Fruit fly (Drosophila melanogaster) whole organism, embryonic: ENCODE data around the gene CG13002.
A peak's percentile ranks its signal among the peaks of the same experiment; 100 is the strongest.

Experiments
- C15 ChIP-seq: fragments of 200-800 bp; sonication (Bioruptor generic); IDR thresholded peaks from 3 replicates; pipeline ENCODE4 v1.3.6; 2022; ENCODE audit warnings: missing biosample characterization, missing genetic modification characterization
- CG10366 ChIP-seq: fragments of 200-800 bp; sonication (Bioruptor generic); IDR thresholded peaks from 2 replicates; pipeline ENCODE4 v1.3.6; 2022; ENCODE audit warnings: missing biosample characterization, missing genetic modification characterization
- CG12769 ChIP-seq: fragments of 200-800 bp; sonication (Bioruptor generic); optimal IDR thresholded peaks from 2 replicates; lab custom pipeline; 2019; ENCODE audit warnings: missing biosample characterization, mild to moderate bottlenecking, missing genetic modification characterization, moderate library complexity
- CG13775 ChIP-seq: fragments of 200-800 bp; sonication (Bioruptor generic); optimal IDR thresholded peaks from 3 replicates; lab custom pipeline; 2017; ENCODE audit warnings: missing biosample characterization, mild to moderate bottlenecking, missing genetic modification characterization
- CG14441 ChIP-seq: fragments of 200-800 bp; sonication (Bioruptor generic); IDR thresholded peaks from 2 replicates; pipeline ENCODE4 v1.3.6; 2022; ENCODE audit warnings: missing biosample characterization, missing genetic modification characterization
- CG17359 ChIP-seq: fragments of 200-800 bp; sonication (Bioruptor generic); optimal IDR thresholded peaks from 3 replicates; lab custom pipeline; 2018; ENCODE audit warnings: missing biosample characterization, mild to moderate bottlenecking, missing genetic modification characterization, moderate library complexity
- CG17385 ChIP-seq: fragments of 200-800 bp; sonication (Bioruptor generic); optimal IDR thresholded peaks from 3 replicates; lab custom pipeline; 2018; ENCODE audit warnings: missing biosample characterization, mild to moderate bottlenecking, missing genetic modification characterization
- CG2199 ChIP-seq: fragments of 200-800 bp; sonication (Bioruptor generic); IDR thresholded peaks from 3 replicates; pipeline ENCODE4 v1.3.6; 2022; ENCODE audit warnings: missing biosample characterization, missing genetic modification characterization
- CG30431 ChIP-seq: fragments of 200-800 bp; sonication (Bioruptor generic); optimal IDR thresholded peaks from 2 replicates; lab custom pipeline; 2017; ENCODE audit warnings: missing biosample characterization, missing genetic modification characterization
- CG3281 ChIP-seq: fragments of 200-800 bp; sonication (Bioruptor generic); optimal IDR thresholded peaks from 3 replicates; lab custom pipeline; 2017; ENCODE audit warnings: missing biosample characterization, mild to moderate bottlenecking, missing genetic modification characterization
- CG3407 ChIP-seq: fragments of 200-800 bp; sonication (Bioruptor generic); optimal IDR thresholded peaks from 2 replicates; lab custom pipeline; 2018; ENCODE audit warnings: missing biosample characterization, mild to moderate bottlenecking, missing genetic modification characterization
- CG4282 ChIP-seq: fragments of 200-800 bp; sonication (Bioruptor generic); optimal IDR thresholded peaks from 2 replicates; lab custom pipeline; 2016; ENCODE audit warnings: missing biosample characterization, missing genetic modification characterization
- CG4360 ChIP-seq: fragments of 200-800 bp; sonication (Bioruptor generic); IDR thresholded peaks from 2 replicates; pipeline ENCODE4 v1.3.6; 2022; ENCODE audit warnings: missing biosample characterization, missing genetic modification characterization
- CG4730 ChIP-seq: fragments of 200-800 bp; sonication (Bioruptor generic); IDR thresholded peaks from 2 replicates; pipeline ENCODE4 v1.3.6; 2022; ENCODE audit warnings: missing biosample characterization, missing genetic modification characterization
- CG6254 ChIP-seq: fragments of 200-800 bp; sonication (Bioruptor generic); optimal IDR thresholded peaks from 3 replicates; lab custom pipeline; 2017; ENCODE audit warnings: mild to moderate bottlenecking, missing biosample characterization, missing genetic modification reagents, missing genetic modification characterization
- CG8944 ChIP-seq: fragments of 200-800 bp; sonication (Bioruptor generic); optimal IDR thresholded peaks from 3 replicates; lab custom pipeline; 2016; ENCODE audit warnings: missing biosample characterization, missing genetic modification characterization
- Deaf1 ChIP-seq: fragments of 200-800 bp; optimal IDR thresholded peaks from 3 replicates; lab custom pipeline; 2019; ENCODE audit warnings: missing biosample characterization, mild to moderate bottlenecking, missing genetic modification characterization, moderate library complexity
- Elba2 ChIP-seq: fragments of 200-800 bp; sonication (Bioruptor generic); optimal IDR thresholded peaks from 3 replicates; lab custom pipeline; 2016; ENCODE audit warnings: missing biosample characterization, missing genetic modification characterization
- GATAe ChIP-seq: fragments of 200-800 bp; sonication (Bioruptor generic); conservative IDR thresholded peaks from 2 replicates; pipeline ENCODE4 v1.3.6; 2022; ENCODE audit warnings: missing biosample characterization, missing genetic modification characterization
- HLH4C ChIP-seq: fragments of 200-800 bp; sonication (Bioruptor generic); IDR thresholded peaks from 3 replicates; pipeline ENCODE4 v1.3.6; 2022; ENCODE audit warnings: missing biosample characterization, missing genetic modification characterization; ENCODE audit not compliant: partially characterized antibody
- HLH54F ChIP-seq: fragments of 200-800 bp; sonication (Bioruptor generic); optimal IDR thresholded peaks from 3 replicates; lab custom pipeline; 2016; ENCODE audit warnings: missing biosample characterization, missing genetic modification characterization
- Jarid2 ChIP-seq: fragments of 200-800 bp; sonication (Bioruptor generic); optimal IDR thresholded peaks from 3 replicates; lab custom pipeline; 2017; ENCODE audit warnings: mild to moderate bottlenecking, missing biosample characterization, missing genetic modification reagents, missing genetic modification characterization
- MBD-R2 ChIP-seq: fragments of 200-800 bp; sonication (Bioruptor generic); IDR thresholded peaks from 2 replicates; pipeline ENCODE4 v1.3.6; 2022; ENCODE audit warnings: missing biosample characterization, missing genetic modification characterization
- MTF-1 ChIP-seq: fragments of 200-800 bp; sonication (Bioruptor generic); optimal IDR thresholded peaks from 2 replicates; lab custom pipeline; 2018; ENCODE audit warnings: missing biosample characterization, mild to moderate bottlenecking, missing genetic modification characterization, borderline replicate concordance
- Med ChIP-seq: fragments of 200-800 bp; sonication (Bioruptor generic); peaks from one replicate; lab custom pipeline; 2016; ENCODE audit warnings: missing biosample characterization, missing genetic modification characterization, mild to moderate bottlenecking, inconsistent platforms, moderate library complexity
- Oaz ChIP-seq: fragments of 200-800 bp; sonication (Bioruptor generic); IDR thresholded peaks from 2 replicates; pipeline ENCODE4 v1.3.6; 2022; ENCODE audit warnings: missing biosample characterization, missing genetic modification characterization
- Rfx ChIP-seq: fragments of 200-800 bp; sonication (Bioruptor generic); IDR thresholded peaks from 2 replicates; pipeline ENCODE4 v1.3.6; 2022; ENCODE audit warnings: missing biosample characterization, missing genetic modification characterization
- Rx ChIP-seq: fragments of 200-800 bp; sonication (Bioruptor generic); IDR thresholded peaks from 2 replicates; pipeline ENCODE4 v1.3.6; 2022; ENCODE audit warnings: missing biosample characterization, missing genetic modification characterization
- Side ChIP-seq: fragments of 200-800 bp; sonication (Bioruptor generic); optimal IDR thresholded peaks from 2 replicates; lab custom pipeline; 2016; ENCODE audit warnings: missing biosample characterization, missing genetic modification characterization
- Spps ChIP-seq: fragments of 200-800 bp; sonication (Bioruptor generic); optimal IDR thresholded peaks from 2 replicates; lab custom pipeline; 2018; ENCODE audit warnings: missing biosample characterization, mild to moderate bottlenecking, missing genetic modification characterization
- Sry-δ ChIP-seq: fragments of 200-800 bp; sonication (Bioruptor generic); optimal IDR thresholded peaks from 2 replicates; lab custom pipeline; 2016; ENCODE audit warnings: missing biosample characterization, missing genetic modification characterization
- Tbp ChIP-seq: fragments of >200 bp; optimal IDR thresholded peaks from 2 replicates; lab custom pipeline; 2018; ENCODE audit warnings: missing biosample characterization, missing genetic modification characterization
- btn ChIP-seq: fragments of 200-800 bp; sonication (Bioruptor generic); optimal IDR thresholded peaks from 2 replicates; lab custom pipeline; 2016; ENCODE audit warnings: missing biosample characterization, missing genetic modification characterization
- chinmo ChIP-seq: fragments of 200-800 bp; sonication (Bioruptor generic); IDR thresholded peaks from 4 replicates; pipeline ENCODE4 v1.3.6; 2022; ENCODE audit warnings: missing biosample characterization, missing genetic modification characterization; ENCODE audit not compliant: partially characterized antibody
- crol ChIP-seq: fragments of 200-800 bp; sonication (Bioruptor generic); IDR thresholded peaks from 2 replicates; pipeline ENCODE4 v1.3.6; 2022; ENCODE audit warnings: missing biosample characterization, missing genetic modification characterization
- disco-r ChIP-seq: fragments of 200-800 bp; sonication (Bioruptor generic); optimal IDR thresholded peaks from 2 replicates; lab custom pipeline; 2016; ENCODE audit warnings: missing biosample characterization, missing genetic modification characterization
- dysf ChIP-seq: fragments of 200-800 bp; sonication (Bioruptor generic); IDR thresholded peaks from 3 replicates; pipeline ENCODE4 v1.3.6; 2022; ENCODE audit warnings: missing biosample characterization, missing genetic modification characterization
- fd3F ChIP-seq: fragments of 200-800 bp; sonication (Bioruptor generic); optimal IDR thresholded peaks from 2 replicates; lab custom pipeline; 2018; ENCODE audit warnings: missing biosample characterization, mild to moderate bottlenecking, missing genetic modification characterization, moderate library complexity
- kay ChIP-seq: fragments of 200-800 bp; sonication (Bioruptor generic); optimal IDR thresholded peaks from 2 replicates; lab custom pipeline; 2016; ENCODE audit warnings: missing biosample characterization, missing genetic modification characterization
- nau ChIP-seq: fragments of 200-800 bp; sonication (Bioruptor generic); optimal IDR thresholded peaks from 3 replicates; lab custom pipeline; 2017; ENCODE audit warnings: missing biosample characterization, mild to moderate bottlenecking, missing genetic modification characterization, missing genetic modification reagents
- nerfin-1 ChIP-seq: fragments of 200-800 bp; sonication (Bioruptor generic); optimal IDR thresholded peaks from 3 replicates; lab custom pipeline; 2019; ENCODE audit warnings: missing biosample characterization, mild to moderate bottlenecking, missing genetic modification characterization, moderate library complexity
- otp ChIP-seq: fragments of 200-800 bp; sonication (Bioruptor generic); IDR thresholded peaks from 3 replicates; pipeline ENCODE4, ENCODE4 v1.3.6; 2022; ENCODE audit warnings: missing biosample characterization, missing genetic modification characterization
- peb ChIP-seq: fragments of 200-800 bp; sonication (Bioruptor generic); IDR thresholded peaks from 2 replicates; pipeline ENCODE4 v1.3.6; 2022; ENCODE audit warnings: missing biosample characterization, missing genetic modification characterization
- pum ChIP-seq: fragments of 200-800 bp; sonication (Bioruptor generic); optimal IDR thresholded peaks from 2 replicates; lab custom pipeline; 2016; ENCODE audit warnings: missing biosample characterization, missing genetic modification characterization
- ro ChIP-seq: fragments of 200-800 bp; sonication (Bioruptor generic); IDR thresholded peaks from 2 replicates; pipeline ENCODE4 v1.3.6; 2022; ENCODE audit warnings: missing biosample characterization, missing genetic modification characterization
- row ChIP-seq: fragments of 200-800 bp; sonication (Bioruptor generic); IDR thresholded peaks from 3 replicates; pipeline ENCODE4 v1.3.6; 2022; ENCODE audit warnings: missing biosample characterization, missing genetic modification characterization
- schlank ChIP-seq: fragments of 200-800 bp; sonication (Bioruptor generic); optimal IDR thresholded peaks from 2 replicates; lab custom pipeline; 2018; ENCODE audit warnings: missing biosample characterization, mild to moderate bottlenecking, missing genetic modification characterization
- sna ChIP-seq: fragments of 200-800 bp; sonication (Bioruptor generic); IDR thresholded peaks from 2 replicates; pipeline ENCODE4 v1.3.6; 2022; ENCODE audit warnings: missing biosample characterization, missing genetic modification characterization; ENCODE audit not compliant: partially characterized antibody
- sug ChIP-seq: fragments of 200-800 bp; optimal IDR thresholded peaks from 2 replicates; lab custom pipeline; 2019; ENCODE audit warnings: missing biosample characterization, mild to moderate bottlenecking, missing genetic modification characterization, moderate library complexity
- tna ChIP-seq: fragments of 200-800 bp; sonication (Bioruptor generic); IDR thresholded peaks from 2 replicates; pipeline ENCODE4 v1.3.6; 2022; ENCODE audit warnings: missing biosample characterization, missing genetic modification characterization; ENCODE audit not compliant: partially characterized antibody
- zf30C ChIP-seq: fragments of 200-800 bp; sonication (Bioruptor generic); optimal IDR thresholded peaks from 3 replicates; lab custom pipeline; 2018; ENCODE audit warnings: missing biosample characterization, mild to moderate bottlenecking, missing genetic modification characterization
- zfh1 ChIP-seq: fragments of 200-800 bp; sonication (Bioruptor generic); IDR thresholded peaks from 3 replicates; pipeline ENCODE4 v1.3.6; 2022; ENCODE audit warnings: missing biosample characterization, missing genetic modification characterization

The CG13002 gene

DNA sequence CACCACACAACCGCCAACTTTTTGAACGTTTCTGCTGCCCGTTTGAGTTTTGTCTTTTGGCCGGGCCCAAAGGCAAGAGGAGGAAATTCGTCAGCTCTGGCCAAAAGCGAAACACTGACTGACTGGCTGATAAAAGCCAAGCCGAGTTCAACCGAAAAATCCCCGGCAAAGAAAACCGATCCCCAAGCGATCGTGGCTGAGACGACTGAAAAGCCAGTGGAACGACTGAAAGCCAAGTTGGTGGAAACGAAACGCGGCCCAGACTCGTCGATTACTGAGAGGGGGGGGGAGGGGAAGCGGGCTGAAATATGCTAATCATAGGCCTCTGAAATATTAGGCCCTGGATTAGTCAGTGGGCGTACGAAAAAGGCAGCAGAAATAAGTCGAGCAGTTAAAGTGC is 13.2 kb upstream of the CG13002 start, which contains the start of gene CG13003:
CG13003 (minus strand) TSS at position 120 of the 400 bp plus-strand sequence.
- TF ChIP-seq CG4282 (GFP tag; lab: Kevin White, UChicago) (no peak), CG12769 (peak; percentile 80), row (GFP tag; lab: Robert Waterston, UW) (peak; percentile 11; the same call in 1 of the 3 replicates), MBD-R2 (GFP tag; lab: Robert Waterston, UW) (no peak), C15 (GFP tag; lab: Robert Waterston, UW) (no peak), Elba2 (GFP tag; lab: Kevin White, UChicago) (no peak), CG30431 (no peak), Jarid2 (GFP tag; lab: Kevin White, UChicago) (no peak), dysf (GFP tag; lab: Robert Waterston, UW) (0 out of 3 replicates have a peak, but pooled peaks have one; percentile 15), crol (GFP tag; lab: Robert Waterston, UW) (peak; percentile 69), zfh1 (no peak), CG4730 (GFP tag; lab: Robert Waterston, UW) (no peak), sna (GFP tag; lab: Robert Waterston, UW) (no peak), Rfx (GFP tag; lab: Robert Waterston, UW) (peak; percentile 29; the same call in 1 of the 2 replicates), CG10366 (no peak), peb (GFP tag; lab: Robert Waterston, UW) (no peak), btn (no peak), Tbp (GFP tag; lab: Kevin White, UChicago) (no peak), CG2199 (GFP tag; lab: Robert Waterston, UW) (no peak), CG3281 (GFP tag; lab: Kevin White, UChicago) (no peak), Sry-δ (no peak), nerfin-1 (tag; lab: Kevin White, UChicago) (no peak), CG13775 (GFP tag; lab: Kevin White, UChicago) (no peak), CG4360 (no peak), HLH54F (GFP tag; lab: Kevin White, UChicago) (no peak), Deaf1 (tag; lab: Kevin White, UChicago) (peak; percentile 88), CG6254 (GFP tag; lab: Kevin White, UChicago) (no peak), pum (GFP tag; lab: Kevin White, UChicago) (no peak), nau (GFP tag; lab: Kevin White, UChicago) (no peak), Oaz (GFP tag; lab: Robert Waterston, UW) (no peak), fd3F (GFP tag; lab: Kevin White, UChicago) (no peak), tna (GFP tag; lab: Robert Waterston, UW) (0 out of 2 replicates have a peak, but pooled peaks have one; percentile 7), ro (no peak), Rx (GFP tag; lab: Robert Waterston, UW) (no peak), CG17385 (GFP tag; lab: Kevin White, UChicago) (no peak), CG8944 (GFP tag; lab: Kevin White, UChicago) (no peak), otp (GFP tag; lab: Robert Waterston, UW) (0 out of 3 replicates have a peak, but pooled peaks have one; percentile 45), CG3407 (no peak), zf30C (no peak), disco-r (GFP tag; lab: Kevin White, UChicago) (no peak), sug (tag; lab: Kevin White, UChicago) (no peak), GATAe (GFP tag; lab: Robert Waterston, UW) (no peak), MTF-1 (GFP tag; lab: Kevin White, UChicago) (no peak), CG14441 (GFP tag; lab: Robert Waterston, UW) (no peak), HLH4C (GFP tag; lab: Robert Waterston, UW) (no peak), Side (no peak), schlank (tag; lab: Kevin White, UChicago) (no peak), CG17359 (tag; lab: Kevin White, UChicago) (no peak), Med (GFP tag; lab: Kevin White, UChicago) (peak; percentile 71), chinmo (GFP tag; lab: Robert Waterston, UW) (peak; percentile 63; the same call in 1 of the 4 replicates), Spps (tag; lab: Kevin White, UChicago) (no peak), kay (GFP tag; lab: Kevin White, UChicago) (no peak)
